Fruit fly (Drosophila melanogaster) whole organism, embryonic: ENCODE results near the gene zuc.
A peak's percentile ranks its signal among the peaks of the same experiment; 100 is the strongest.

Experiments
- CG10979 ChIP-seq: fragments of 200-800 bp; sonication (Bioruptor generic); optimal IDR thresholded peaks from 2 replicates; lab custom pipeline; 2018; ENCODE audit warnings: missing biosample characterization, mild to moderate bottlenecking, missing genetic modification characterization, moderate library complexity
- CG12391 ChIP-seq: fragments of 200-800 bp; sonication (Bioruptor generic); optimal IDR thresholded peaks from 3 replicates; lab custom pipeline; 2018; ENCODE audit warnings: missing biosample characterization, mild to moderate bottlenecking, missing genetic modification characterization, moderate library complexity
- CG13775 ChIP-seq: fragments of 200-800 bp; sonication (Bioruptor generic); optimal IDR thresholded peaks from 3 replicates; lab custom pipeline; 2017; ENCODE audit warnings: missing biosample characterization, mild to moderate bottlenecking, missing genetic modification characterization
- CG14014 ChIP-seq: fragments of 200-800 bp; sonication (Bioruptor generic); IDR thresholded peaks from 2 replicates; pipeline ENCODE4 v1.3.6; 2022; ENCODE audit warnings: missing biosample characterization, missing genetic modification characterization
- CG15011 ChIP-seq: fragments of 200-800 bp; sonication (Bioruptor generic); optimal IDR thresholded peaks from 3 replicates; lab custom pipeline; 2018; ENCODE audit warnings: missing biosample characterization, mild to moderate bottlenecking, missing genetic modification characterization
- CG2120 ChIP-seq: fragments of 200-800 bp; sonication (Bioruptor generic); optimal IDR thresholded peaks from 3 replicates; lab custom pipeline; 2016; ENCODE audit warnings: missing biosample characterization, missing genetic modification characterization
- CG2129 ChIP-seq: fragments of 200-800 bp; sonication (Bioruptor generic); IDR thresholded peaks from 2 replicates; pipeline ENCODE4 v1.3.6; 2022; ENCODE audit warnings: missing biosample characterization, missing genetic modification characterization; ENCODE audit not compliant: partially characterized antibody
- CG2199 ChIP-seq: fragments of 200-800 bp; sonication (Bioruptor generic); IDR thresholded peaks from 3 replicates; pipeline ENCODE4 v1.3.6; 2022; ENCODE audit warnings: missing biosample characterization, missing genetic modification characterization
- CG2875 ChIP-seq: fragments of 200-800 bp; sonication (Bioruptor generic); optimal IDR thresholded peaks from 2 replicates; lab custom pipeline; 2017; ENCODE audit warnings: missing biosample characterization, mild to moderate bottlenecking, missing genetic modification characterization, missing genetic modification reagents
- CG3163 ChIP-seq: fragments of 200-800 bp; sonication (Bioruptor generic); optimal IDR thresholded peaks from 3 replicates; lab custom pipeline; 2016; ENCODE audit warnings: missing biosample characterization, missing genetic modification characterization
- CG32767 ChIP-seq: fragments of 200-800 bp; sonication (Bioruptor generic); IDR thresholded peaks from 2 replicates; pipeline ENCODE4 v1.3.6; 2022; ENCODE audit warnings: missing biosample characterization, missing genetic modification characterization
- CG34224 ChIP-seq: fragments of 200-800 bp; sonication (Bioruptor generic); IDR thresholded peaks from 3 replicates; pipeline ENCODE4 v1.3.6; 2022; ENCODE audit warnings: missing biosample characterization, missing genetic modification characterization; ENCODE audit not compliant: partially characterized antibody
- CG3995 ChIP-seq: fragments of 200-800 bp; sonication (Bioruptor generic); optimal IDR thresholded peaks from 3 replicates; lab custom pipeline; 2016; ENCODE audit warnings: missing biosample characterization, missing genetic modification characterization
- CG4854 ChIP-seq: fragments of 200-800 bp; sonication (Bioruptor generic); optimal IDR thresholded peaks from 2 replicates; lab custom pipeline; 2016; ENCODE audit warnings: missing biosample characterization, missing genetic modification characterization, inconsistent platforms
- CG6791 ChIP-seq: fragments of 200-800 bp; sonication (Bioruptor generic); IDR thresholded peaks from 3 replicates; pipeline ENCODE4 v1.3.6; 2022; ENCODE audit warnings: missing biosample characterization, missing genetic modification characterization; ENCODE audit not compliant: partially characterized antibody
- CG6854 ChIP-seq: fragments of 200-800 bp; sonication (Bioruptor generic); optimal IDR thresholded peaks from 3 replicates; lab custom pipeline; 2017; ENCODE audit warnings: missing biosample characterization, mild to moderate bottlenecking, missing genetic modification characterization
- CG7372 ChIP-seq: fragments of 200-800 bp; sonication (Bioruptor generic); IDR thresholded peaks from 2 replicates; pipeline ENCODE4 v1.3.6; 2022; ENCODE audit warnings: missing biosample characterization, missing genetic modification characterization
- CG8290 ChIP-seq, 3 experiments: fragments of 200-800 bp; sonication (Bioruptor generic); optimal IDR thresholded peaks; 2 replicates each; lab custom pipeline; 2016 to 2019; ENCODE audit warnings: missing biosample characterization in 3 of 3, missing genetic modification characterization in 3 of 3, mild to moderate bottlenecking in 2 of 3, moderate library complexity in 1 of 3
- CG8765 ChIP-seq: fragments of 200-800 bp; sonication (Bioruptor generic); IDR thresholded peaks from 2 replicates; pipeline ENCODE4 v1.3.6; 2022; ENCODE audit warnings: missing biosample characterization, missing genetic modification characterization
- CG9817 ChIP-seq: fragments of 200-800 bp; sonication (Bioruptor generic); optimal IDR thresholded peaks from 2 replicates; lab custom pipeline; 2018; ENCODE audit warnings: missing biosample characterization, mild to moderate bottlenecking, missing genetic modification characterization, moderate library complexity
- CG9876 ChIP-seq: fragments of 200-800 bp; sonication (Bioruptor generic); optimal IDR thresholded peaks from 2 replicates; lab custom pipeline; 2016; ENCODE audit warnings: missing biosample characterization, missing genetic modification characterization
- Camta ChIP-seq: fragments of 200-800 bp; sonication (Bioruptor generic); optimal IDR thresholded peaks from 2 replicates; lab custom pipeline; 2016; ENCODE audit warnings: missing biosample characterization, missing genetic modification characterization
- Chrac-16 ChIP-seq: fragments of 200-800 bp; sonication (Bioruptor generic); optimal IDR thresholded peaks from 3 replicates; lab custom pipeline; 2016; ENCODE audit warnings: missing biosample characterization, missing genetic modification characterization
- Dp ChIP-seq: fragments of 200-800 bp; sonication (Bioruptor generic); optimal IDR thresholded peaks from 2 replicates; lab custom pipeline; 2018; ENCODE audit warnings: missing biosample characterization, mild to moderate bottlenecking, missing genetic modification characterization, moderate library complexity
- Hmr ChIP-seq: fragments of 200-800 bp; sonication (Bioruptor generic); optimal IDR thresholded peaks from 3 replicates; lab custom pipeline; 2017; ENCODE audit warnings: mild to moderate bottlenecking, missing biosample characterization, missing genetic modification reagents, missing genetic modification characterization
- Nf-YB ChIP-seq: fragments of 200-800 bp; sonication (Bioruptor generic); optimal IDR thresholded peaks from 3 replicates; lab custom pipeline; 2019; ENCODE audit warnings: missing biosample characterization, mild to moderate bottlenecking, missing genetic modification characterization, moderate library complexity
- PHDP ChIP-seq: fragments of 200-800 bp; sonication (Bioruptor generic); optimal IDR thresholded peaks from 3 replicates; lab custom pipeline; 2018; ENCODE audit warnings: missing biosample characterization, mild to moderate bottlenecking, missing genetic modification characterization, moderate library complexity
- Rx ChIP-seq: fragments of 200-800 bp; sonication (Bioruptor generic); IDR thresholded peaks from 2 replicates; pipeline ENCODE4 v1.3.6; 2022; ENCODE audit warnings: missing biosample characterization, missing genetic modification characterization
- Sox100B ChIP-seq: fragments of 200-800 bp; sonication (Bioruptor generic); optimal IDR thresholded peaks from 3 replicates; lab custom pipeline; 2018; ENCODE audit warnings: missing biosample characterization, mild to moderate bottlenecking, missing genetic modification characterization
- az2 ChIP-seq: fragments of 200-800 bp; sonication (Bioruptor generic); optimal IDR thresholded peaks from 3 replicates; lab custom pipeline; 2016; ENCODE audit warnings: missing biosample characterization, missing genetic modification characterization
- cas ChIP-seq: fragments of 200-800 bp; sonication (Bioruptor generic); IDR thresholded peaks from 2 replicates; pipeline ENCODE4 v1.3.6; 2022; ENCODE audit warnings: missing biosample characterization, missing genetic modification characterization
- caup ChIP-seq: fragments of 200-800 bp; sonication (Bioruptor generic); optimal IDR thresholded peaks from 3 replicates; lab custom pipeline; 2017; ENCODE audit warnings: missing biosample characterization, mild to moderate bottlenecking, missing genetic modification characterization, moderate library complexity; ENCODE audit not compliant: severe bottlenecking
- ewg ChIP-seq: fragments of 200-800 bp; sonication (Bioruptor generic); optimal IDR thresholded peaks from 3 replicates; lab custom pipeline; 2017; ENCODE audit warnings: mild to moderate bottlenecking, missing biosample characterization, missing genetic modification reagents, missing genetic modification characterization
- fd3F ChIP-seq: fragments of 200-800 bp; sonication (Bioruptor generic); optimal IDR thresholded peaks from 2 replicates; lab custom pipeline; 2018; ENCODE audit warnings: missing biosample characterization, mild to moderate bottlenecking, missing genetic modification characterization, moderate library complexity
- gcm2 ChIP-seq: fragments of 200-800 bp; sonication (Bioruptor generic); optimal IDR thresholded peaks from 2 replicates; lab custom pipeline; 2016; ENCODE audit warnings: missing biosample characterization, missing genetic modification characterization
- ham ChIP-seq: fragments of 200-800 bp; sonication (Bioruptor generic); IDR thresholded peaks from 2 replicates; pipeline ENCODE4 v1.3.6; 2022; ENCODE audit warnings: missing biosample characterization, missing genetic modification characterization
- jumu ChIP-seq: fragments of 200-800 bp; sonication (Bioruptor generic); optimal IDR thresholded peaks from 3 replicates; lab custom pipeline; 2016; ENCODE audit warnings: missing biosample characterization, missing genetic modification characterization
- knrl ChIP-seq: fragments of 200-800 bp; sonication (Bioruptor generic); IDR thresholded peaks from 3 replicates; pipeline ENCODE4 v1.3.6; 2022; ENCODE audit warnings: missing biosample characterization, missing genetic modification characterization; ENCODE audit not compliant: partially characterized antibody
- mld ChIP-seq: fragments of 200-800 bp; sonication (Bioruptor generic); IDR thresholded peaks from 3 replicates; pipeline ENCODE4 v1.3.6; 2022; ENCODE audit warnings: missing biosample characterization, missing genetic modification characterization; ENCODE audit not compliant: partially characterized antibody
- p53 ChIP-seq: fragments of 200-800 bp; sonication (Bioruptor generic); optimal IDR thresholded peaks from 2 replicates; lab custom pipeline; 2016; ENCODE audit warnings: missing biosample characterization, missing genetic modification characterization
- slou ChIP-seq: fragments of 200-800 bp; sonication (Bioruptor generic); optimal IDR thresholded peaks from 3 replicates; lab custom pipeline; 2016; ENCODE audit warnings: missing biosample characterization, missing genetic modification characterization
- sna ChIP-seq: fragments of 200-800 bp; sonication (Bioruptor generic); IDR thresholded peaks from 2 replicates; pipeline ENCODE4 v1.3.6; 2022; ENCODE audit warnings: missing biosample characterization, missing genetic modification characterization; ENCODE audit not compliant: partially characterized antibody
- unc-4 ChIP-seq: fragments of 200-800 bp; sonication (Bioruptor generic); IDR thresholded peaks from 2 replicates; pipeline ENCODE4 v1.3.6; 2022; ENCODE audit warnings: missing biosample characterization, missing genetic modification characterization; ENCODE audit not compliant: partially characterized antibody

The zuc gene

dm6 chr2L:12010877-12011666 is 21.4 kb upstream of the zuc start (continued):
- peak; percentile 92 for TF ChIP-seq fd3F (GFP tag; lab: Kevin White, UChicago)
- TF ChIP-seq CG8290 (GFP tag; optimal IDR thresholded peaks at IDR 0.05; lab: Kevin White, UChicago) = peak; percentile 89
- TF ChIP-seq CG8290 (tag; optimal IDR thresholded peaks at IDR 0.05; lab: Kevin White, UChicago) = peak in 1 of 2 experiments; percentile 90
- no peak for TF ChIP-seq p53 (GFP tag; lab: Kevin White, UChicago)
- peak; percentile 93 for TF ChIP-seq CG2120 (GFP tag; lab: Kevin White, UChicago)
- no peak for TF ChIP-seq Nf-YB
- TF ChIP-seq Chrac-16 (GFP tag; lab: Kevin White, UChicago) = peak; percentile 89
- peak; percentile 67 for TF ChIP-seq CG2875
- TF ChIP-seq Dp (GFP tag; lab: Kevin White, UChicago) = no peak
- no peak for TF ChIP-seq knrl
- TF ChIP-seq PHDP (tag; lab: Kevin White, UChicago) = peak; percentile 93
- peak; percentile 86 for TF ChIP-seq caup
- no peak for TF ChIP-seq CG7372 (GFP tag; lab: Robert Waterston, UW)
- TF ChIP-seq CG8765 = no peak
- peak; percentile 88 for TF ChIP-seq az2 (GFP tag; lab: Kevin White, UChicago)
- TF ChIP-seq CG34224 = no peak
- peak; percentile 92 for TF ChIP-seq Sox100B (GFP tag; lab: Kevin White, UChicago)
- no peak for TF ChIP-seq CG9876 (GFP tag; lab: Kevin White, UChicago)
- TF ChIP-seq CG6791 (GFP tag; lab: Robert Waterston, UW) = no peak
- peak; percentile 91 for TF ChIP-seq CG15011 (GFP tag; lab: Kevin White, UChicago)
- TF ChIP-seq ewg = peak; percentile 80
- TF ChIP-seq CG14014 (GFP tag; lab: Robert Waterston, UW) = no peak
- no peak for TF ChIP-seq unc-4
- no peak for TF ChIP-seq CG2199 (GFP tag; lab: Robert Waterston, UW)
- peak; percentile 90 for TF ChIP-seq CG6854 (GFP tag; lab: Kevin White, UChicago)
- no peak for TF ChIP-seq ham (GFP tag; lab: Robert Waterston, UW)
- TF ChIP-seq CG32767 = no peak
- no peak for TF ChIP-seq cas (GFP tag; lab: Robert Waterston, UW)
- TF ChIP-seq CG13775 = peak; percentile 87
- TF ChIP-seq CG4854 (GFP tag; lab: Kevin White, UChicago) = peak; percentile 51
- peak; percentile 95 for TF ChIP-seq Hmr (GFP tag; lab: Kevin White, UChicago)
- no peak for TF ChIP-seq CG2129 (GFP tag; lab: Robert Waterston, UW)
- TF ChIP-seq CG9817 (tag; lab: Kevin White, UChicago) = peak; percentile 94
- no peak for TF ChIP-seq gcm2 (GFP tag; lab: Kevin White, UChicago)
- TF ChIP-seq CG10979 = peak; percentile 92
- TF ChIP-seq jumu (GFP tag; lab: Kevin White, UChicago) = peak; percentile 47
- TF ChIP-seq Rx (GFP tag; lab: Robert Waterston, UW) = no peak
- peak; percentile 85 for TF ChIP-seq slou
- peak; percentile 92 for TF ChIP-seq CG12391 (tag; lab: Kevin White, UChicago)
- TF ChIP-seq sna (GFP tag; lab: Robert Waterston, UW) = no peak
- TF ChIP-seq Camta (GFP tag; lab: Kevin White, UChicago) = peak; percentile 39
- no peak for TF ChIP-seq mld (GFP tag; lab: Robert Waterston, UW)
- TF ChIP-seq CG3995 (GFP tag; lab: Kevin White, UChicago) = peak; percentile 73
- no peak for TF ChIP-seq CG3163 (GFP tag; lab: Kevin White, UChicago)
